Fruit fly (Drosophila melanogaster): ENCODE data around the gene Dup99B.

dm6 chr3R:29697841-29698240 lies 17.3 kb downstream of the Dup99B start:
- TF ChIP-seq CG10348 (GFP tag; IDR thresholded peaks at IDR 0.05) (no peak), Pif1B (GFP tag; optimal IDR thresholded peaks at IDR 0.05) (no peak)
